Worm (Caenorhabditis elegans): Measurements from ENCODE around the gene K07B1.7.
A peak's percentile ranks its signal among the peaks of the same experiment; 100 is the strongest.

K07B1.7 gene

DNA sequence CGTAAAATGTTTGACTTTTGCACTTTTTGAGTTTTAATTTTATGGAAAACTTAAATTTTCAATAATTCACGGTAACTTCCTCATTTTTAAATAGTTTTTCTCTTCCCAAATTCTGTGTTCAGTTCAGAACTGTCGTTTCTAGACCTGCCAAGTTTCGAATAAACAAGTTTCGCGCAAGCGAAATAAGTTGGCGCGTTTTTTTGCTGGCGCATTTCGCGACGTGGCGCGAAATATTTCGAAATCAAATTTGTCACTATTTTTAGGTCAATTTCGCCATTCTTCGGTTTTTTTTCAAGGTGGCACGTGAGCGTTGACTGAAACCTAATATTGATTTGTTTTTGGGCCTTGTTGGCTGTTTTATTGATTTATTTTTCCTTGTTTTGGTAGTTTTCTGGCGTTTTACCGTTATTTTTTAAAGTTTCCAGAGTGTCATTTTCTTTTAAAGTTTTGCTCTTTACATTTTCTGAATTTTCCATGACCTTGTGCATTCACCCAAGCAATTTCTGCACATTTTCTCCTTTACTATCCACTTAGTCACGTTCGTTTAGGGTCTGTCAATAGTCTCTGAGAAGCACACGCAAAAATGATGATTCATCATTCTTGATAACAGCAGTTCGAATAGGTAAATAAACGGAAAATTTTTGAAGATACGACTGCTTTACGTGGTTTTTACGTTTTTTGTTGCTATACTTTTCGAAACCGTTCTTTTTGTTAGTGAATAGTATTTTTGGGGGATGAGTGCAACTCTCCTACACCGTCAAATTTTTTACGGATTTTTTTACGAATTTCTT is 36.0 kb upstream of the K07B1.7 start (continued):
- TF ChIP-seq ztf-6 (GFP tag; IDR thresholded peaks at IDR 0.05) (no peak), atf-7 (tag; optimal IDR thresholded peaks at IDR 0.05) (no peak), ceh-79 (tag; optimal IDR thresholded peaks at IDR 0.05) (no peak), cebp-2 (GFP tag; IDR thresholded peaks at IDR 0.05) (no peak), unc-62 (GFP tag; optimal IDR thresholded peaks at IDR 0.05) (no peak), rpc-1 (optimal IDR thresholded peaks at IDR 0.05) (no peak), rpc-1 (tag; optimal IDR thresholded peaks at IDR 0.05) (peak; percentile 5), ztf-26 (tag; optimal IDR thresholded peaks at IDR 0.05) (no peak), lsl-1 (GFP tag; optimal IDR thresholded peaks at IDR 0.05) (peak; percentile 89), ztf-18 (tag; optimal IDR thresholded peaks at IDR 0.05) (peak; percentile 97), mel-28 (tag; optimal IDR thresholded peaks at IDR 0.05; ENCODE audit: borderline replicate concordance) (no peak), egrh-3 (GFP tag; IDR thresholded peaks at IDR 0.05) (no peak), efl-1 (GFP tag; optimal IDR thresholded peaks at IDR 0.05) (peak; percentile 99), ZK185.1 (tag; optimal IDR thresholded peaks at IDR 0.05; ENCODE audit: poor library complexity, severe bottlenecking) (no peak), nhr-179 (tag; optimal IDR thresholded peaks at IDR 0.05) (no peak), let-526 (GFP tag; IDR thresholded peaks at IDR 0.05) (no peak), madf-10 (tag; optimal IDR thresholded peaks at IDR 0.05) (no peak), B0261.1 (tag; optimal IDR thresholded peaks at IDR 0.05) (no peak), xnd-1 (tag; optimal IDR thresholded peaks at IDR 0.05) (peak; percentile 99), F39B2.1 (GFP tag; IDR thresholded peaks at IDR 0.05) (no peak), fkh-3 (tag; optimal IDR thresholded peaks at IDR 0.05) (no peak), lin-26 (GFP tag; IDR thresholded peaks at IDR 0.05) (no peak), die-1 (tag; optimal IDR thresholded peaks at IDR 0.05) (no peak), Y56A3A.18 (GFP tag; IDR thresholded peaks at IDR 0.05) (no peak), C06A6.2 (GFP tag; conservative IDR thresholded peaks at IDR 0.05) (no peak), F23B12.7 (tag; optimal IDR thresholded peaks at IDR 0.05; ENCODE audit: insufficient read depth) (no peak), let-607 (tag; optimal IDR thresholded peaks at IDR 0.05) (no peak), T26A5.8 (tag; optimal IDR thresholded peaks at IDR 0.05) (no peak), F37B4.10 (GFP tag; IDR thresholded peaks at IDR 0.05) (no peak), cebp-1 (GFP tag; IDR thresholded peaks at IDR 0.05) (peak; percentile 71), cebp-1 (tag; optimal IDR thresholded peaks at IDR 0.05) (peak; percentile 82), T07F8.4 (tag; optimal IDR thresholded peaks at IDR 0.05) (no peak), K11D2.4 (GFP tag; IDR thresholded peaks at IDR 0.05) (no peak), ztf-28 (GFP tag; IDR thresholded peaks at IDR 0.05) (0 out of 2 replicates have a peak, but pooled peaks have one; percentile 80), madf-8 (GFP tag; conservative IDR thresholded peaks at IDR 0.05) (peak; percentile 100), F10E7.11 (tag; optimal IDR thresholded peaks at IDR 0.05) (no peak), nhr-27 (tag; optimal IDR thresholded peaks at IDR 0.05) (no peak), mes-4 (tag; optimal IDR thresholded peaks at IDR 0.05) (no peak), dpff-1 (tag; optimal IDR thresholded peaks at IDR 0.05) (no peak), lin-54 (GFP tag; optimal IDR thresholded peaks at IDR 0.05) (peak; percentile 93), lir-1 (GFP tag; conservative IDR thresholded peaks at IDR 0.05) (peak; percentile 42; the same call in 1 of the 2 replicates), ceh-100 (GFP tag; IDR thresholded peaks at IDR 0.05) (no peak; the same call in 1 of the 2 replicates), hrde-1 (tag; optimal IDR thresholded peaks at IDR 0.05; ENCODE audit: borderline replicate concordance) (no peak), F49E8.2 (tag; optimal IDR thresholded peaks at IDR 0.05; ENCODE audit: insufficient read depth) (peak; percentile 82), C17E4.6 (GFP tag; IDR thresholded peaks at IDR 0.05) (no peak), hsf-1 (GFP tag; IDR thresholded peaks at IDR 0.05) (peak; percentile 89), Y79H2A.3 (GFP tag; conservative IDR thresholded peaks at IDR 0.05) (0 out of 2 replicates have a peak, but pooled peaks have one; percentile 55), somi-1 (GFP tag; optimal IDR thresholded peaks at IDR 0.05) (no peak)

Data from whole organism, young adult.